Fruit fly (Drosophila melanogaster) ovary, adult (tissue): ENCODE measurements around the gene Gss1.

ENCODE experiments used
- CG17801 ChIP-seq: fragments of 200-800 bp; optimal IDR thresholded peaks from 2 replicates; lab custom pipeline; 2019; ENCODE audit warnings: missing biosample characterization, mild to moderate bottlenecking, missing genetic modification characterization, moderate library complexity; ENCODE audit not compliant: partially characterized antibody

Gene Gss1

DNA sequence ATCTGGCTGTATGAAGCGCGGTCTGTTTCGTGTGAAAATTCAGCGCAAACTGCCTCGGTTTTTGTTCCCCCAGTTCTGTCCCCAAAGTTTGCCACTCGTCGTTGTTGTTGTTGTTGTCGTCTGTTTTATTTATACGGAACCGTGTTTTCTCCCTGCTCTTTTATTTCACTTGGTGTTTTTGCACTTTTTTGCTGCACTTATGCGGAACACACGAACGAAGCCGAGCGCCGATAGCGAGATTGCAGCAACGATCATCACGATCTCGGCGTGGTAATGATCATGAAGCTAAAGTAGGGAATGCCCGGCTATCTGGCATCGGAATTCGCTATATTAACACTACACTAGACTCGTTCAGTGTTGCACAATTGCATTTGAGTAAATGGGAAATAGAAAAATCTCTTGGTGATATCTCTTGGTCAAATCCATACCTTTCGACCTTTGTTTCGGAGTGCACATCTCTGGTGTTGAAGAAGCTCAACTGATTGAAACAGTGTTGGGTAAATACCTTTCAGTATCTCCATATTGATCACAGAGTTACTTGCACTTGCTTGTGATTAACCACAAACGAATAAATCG lies 14.2 kb upstream of the Gss1 start:
- TF ChIP-seq CG17801 (GFP tag; lab: Kevin White, UChicago) = no peak

DNA sequence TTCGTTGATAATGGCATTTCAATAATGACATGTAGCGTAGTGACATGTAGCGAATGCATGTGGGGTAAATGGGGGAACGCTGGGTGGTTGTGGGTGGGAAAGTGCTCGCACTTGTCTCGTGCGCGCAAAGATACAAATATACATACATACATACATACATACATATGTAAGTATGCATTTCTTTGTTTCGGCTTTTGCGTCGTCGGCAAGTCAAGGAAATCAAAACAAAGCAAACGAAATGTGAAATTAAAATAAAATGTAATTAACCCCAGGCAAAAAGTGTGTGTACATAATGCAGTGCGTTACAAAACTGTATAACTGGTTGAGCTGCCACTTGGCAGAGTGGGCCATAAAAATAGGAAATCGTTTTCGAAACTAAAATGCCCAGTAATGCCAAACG lies 13.7 kb upstream of the Gss1 start:
- no peak for TF ChIP-seq CG17801 (GFP tag; lab: Kevin White, UChicago)

DNA sequence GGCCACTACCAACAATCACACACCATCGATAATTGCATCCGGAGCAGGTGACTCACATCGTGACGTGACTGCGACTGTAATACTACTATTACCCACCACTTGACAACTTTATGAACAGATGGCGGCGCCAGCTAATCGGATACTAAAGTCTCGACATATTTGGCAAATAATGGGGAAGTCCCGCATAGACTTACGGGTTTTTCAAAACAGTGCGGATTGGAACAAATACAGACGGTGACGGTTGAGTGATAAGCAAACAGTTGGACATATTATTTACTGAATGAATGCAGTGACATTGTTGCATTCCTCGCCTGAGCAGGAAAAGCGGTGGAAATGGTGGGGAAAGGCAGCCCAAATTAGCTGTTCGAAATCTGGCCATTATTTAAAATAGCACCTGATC lies 12.8 kb upstream of the Gss1 start:
- no peak for TF ChIP-seq CG17801 (GFP tag; lab: Kevin White, UChicago)

dm6 chrX:17877974-17878373 lies 11.4 kb upstream of the Gss1 start:
- no peak for TF ChIP-seq CG17801 (GFP tag; lab: Kevin White, UChicago)

DNA sequence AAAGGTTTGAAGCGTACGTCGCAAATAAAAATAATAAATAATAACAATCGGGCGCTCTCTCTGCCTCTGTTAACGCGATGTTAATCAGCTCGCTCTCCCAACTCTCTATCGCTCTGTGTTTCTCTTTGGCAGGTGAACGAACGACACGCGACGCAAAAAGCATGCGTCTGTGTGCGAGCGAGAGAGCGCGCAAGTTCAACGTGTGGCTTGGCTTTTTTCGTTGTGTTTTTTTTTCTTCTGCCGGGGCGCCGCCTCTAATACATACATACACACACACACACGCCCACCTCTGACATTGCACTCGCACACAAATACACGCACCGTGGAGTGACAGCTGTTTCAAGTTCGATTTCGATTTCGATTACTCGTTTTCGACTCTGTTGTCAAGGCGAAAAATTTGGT lies 10.7 kb upstream of the Gss1 start:
- no peak for TF ChIP-seq CG17801 (GFP tag; lab: Kevin White, UChicago)

dm6 chrX:17879211-17879897 lies 10.0 kb upstream of the Gss1 start:
- no peak for TF ChIP-seq CG17801 (GFP tag; lab: Kevin White, UChicago)

DNA sequence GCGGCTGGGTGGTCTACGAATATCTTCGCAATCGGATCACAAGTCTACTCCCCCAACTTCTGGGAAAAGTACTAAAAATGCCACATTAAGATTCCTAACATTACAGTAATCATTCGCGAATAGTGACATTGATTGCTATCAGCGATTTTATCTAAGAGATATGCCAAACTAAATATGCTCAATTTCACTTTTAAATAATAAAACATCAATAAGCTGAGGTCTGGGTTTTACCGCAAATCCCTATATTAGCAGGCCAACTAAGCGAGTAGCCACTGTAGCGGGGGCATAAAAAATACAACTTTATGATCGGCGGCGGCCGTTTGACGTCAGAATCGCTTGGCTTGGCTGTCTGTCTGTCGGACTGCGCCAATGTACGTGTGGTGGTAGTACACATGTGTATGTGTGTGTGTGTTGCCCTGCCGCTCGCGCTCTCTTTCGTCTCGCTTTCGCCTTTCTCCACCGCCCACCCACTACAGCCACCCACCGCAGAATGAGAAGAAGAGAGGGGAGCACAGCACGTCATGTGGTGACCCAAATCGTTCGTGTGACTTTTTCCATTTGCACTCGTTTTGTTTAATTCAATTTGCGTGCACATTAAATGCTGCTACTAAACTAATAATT lies 9.0 kb upstream of the Gss1 start:
- peak; percentile 92 for TF ChIP-seq CG17801 (GFP tag; lab: Kevin White, UChicago)

- TF ChIP-seq CG17801 (GFP tag; lab: Kevin White, UChicago) = peak; percentile 74
These were observed 7.9 kb upstream of the Gss1 start for dm6 chrX:17881138-17882121.

dm6 chrX:17882769-17883168 lies 6.6 kb upstream of the Gss1 start:
- no peak for TF ChIP-seq CG17801 (GFP tag; lab: Kevin White, UChicago)

DNA sequence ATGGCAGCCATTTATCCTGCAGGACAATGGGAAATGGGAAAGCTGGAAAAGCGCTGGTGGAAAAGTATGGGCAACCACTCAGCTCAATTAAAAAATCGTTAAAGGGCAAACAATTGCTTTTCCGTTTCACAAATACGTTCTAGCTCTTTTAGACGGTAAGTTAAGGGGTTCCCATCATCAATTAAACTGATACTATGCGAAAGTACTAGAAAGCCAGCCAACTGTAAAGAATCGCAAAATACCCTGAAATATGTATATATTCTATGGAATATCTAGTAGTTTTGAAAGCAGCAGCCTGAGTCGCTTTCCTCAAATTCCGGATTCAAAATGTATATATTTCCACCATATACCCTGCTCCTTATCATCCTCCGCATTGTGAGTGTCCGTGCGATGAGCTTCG lies 5.9 kb upstream of the Gss1 start, which contains the start of gene CG12985:
CG12985 (plus strand) TSS at position 301 of the 400 bp plus-strand sequence.
- TF ChIP-seq CG17801 (GFP tag; lab: Kevin White, UChicago) = no peak

dm6 chrX:17884567-17884966 lies 4.8 kb upstream of the Gss1 start:
- no peak for TF ChIP-seq CG17801 (GFP tag; lab: Kevin White, UChicago)

DNA sequence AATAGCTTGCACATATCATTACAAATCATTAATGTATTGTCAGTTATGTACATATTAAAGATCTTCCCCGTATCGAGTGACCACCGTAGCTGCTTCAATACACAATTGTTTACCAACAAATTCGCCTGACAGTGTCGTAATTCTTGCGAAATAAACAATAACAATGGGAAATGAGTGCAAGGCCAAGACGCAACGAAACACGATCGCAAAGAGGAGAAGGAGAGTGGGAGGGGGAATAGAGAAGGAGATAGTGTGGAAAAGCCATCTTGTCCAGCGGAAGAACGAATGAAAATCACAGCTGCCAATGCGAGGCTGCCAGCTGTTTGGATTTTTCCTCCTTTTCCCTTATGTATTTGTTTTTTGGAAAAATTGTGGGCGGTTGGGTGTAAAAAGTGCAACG lies 4.1 kb upstream of the Gss1 start:
- no peak for TF ChIP-seq CG17801 (GFP tag; lab: Kevin White, UChicago)

- TF ChIP-seq CG17801 (GFP tag; lab: Kevin White, UChicago) = no peak
These were observed 3.3 kb upstream of the Gss1 start for dm6 chrX:17886107-17886448.

DNA sequence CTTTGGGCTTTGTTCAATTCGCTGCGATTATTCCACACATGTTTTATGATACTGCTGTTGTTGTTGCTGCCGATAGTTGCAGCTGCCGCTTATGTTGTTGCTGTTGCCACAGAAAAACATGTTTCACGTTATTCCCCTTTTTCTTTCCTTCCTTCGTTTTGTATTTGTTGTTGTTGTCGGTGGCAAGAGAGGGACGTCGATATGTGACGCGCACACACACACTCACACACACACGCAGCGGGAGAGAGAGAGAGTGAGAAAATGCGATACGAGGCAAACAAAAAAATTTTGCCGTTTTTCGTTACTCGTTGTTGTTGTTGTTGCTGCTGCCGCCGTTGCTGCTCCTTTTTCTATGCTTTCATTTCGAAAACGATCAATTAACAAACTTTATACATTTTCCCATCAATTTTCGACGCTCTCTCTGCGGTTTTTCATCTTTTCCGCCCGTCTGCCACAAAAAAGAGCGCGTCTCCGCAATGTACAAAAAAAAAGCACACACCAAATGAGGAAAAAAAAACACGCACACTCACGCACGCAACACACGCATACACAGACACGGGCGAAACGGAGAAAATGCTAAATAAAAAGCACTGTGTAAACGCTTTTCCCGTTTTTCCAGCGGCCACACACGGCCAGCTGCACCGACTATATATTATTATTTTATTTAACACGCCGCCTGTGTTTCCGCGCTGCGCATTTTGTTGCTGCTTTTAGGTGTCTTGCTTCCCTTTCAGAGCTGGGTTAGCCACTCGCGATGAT lies 2.7 kb upstream of the Gss1 start:
- peak; percentile 29 for TF ChIP-seq CG17801 (GFP tag; lab: Kevin White, UChicago)
